Fruit fly (Drosophila melanogaster) whole organism, embryonic: Measurements from ENCODE around the gene CG13137.

ENCODE experiments used
- C15 ChIP-seq: fragments of 200-800 bp; sonication (Bioruptor generic); IDR thresholded peaks from 3 replicates; pipeline ENCODE4 v1.3.6; 2022; ENCODE audit warnings: missing biosample characterization, missing genetic modification characterization
- CG10431 ChIP-seq: fragments of 200-800 bp; sonication (Bioruptor generic); optimal IDR thresholded peaks from 3 replicates; lab custom pipeline; 2018; ENCODE audit warnings: missing biosample characterization, mild to moderate bottlenecking, missing genetic modification characterization
- CG12659 ChIP-seq: fragments of 200-800 bp; sonication (Bioruptor generic); optimal IDR thresholded peaks from 3 replicates; lab custom pipeline; 2017; ENCODE audit warnings: mild to moderate bottlenecking, missing biosample characterization, missing genetic modification reagents, missing genetic modification characterization
- CG1647 ChIP-seq: fragments of 200-800 bp; sonication (Bioruptor generic); optimal IDR thresholded peaks from 3 replicates; lab custom pipeline; 2016; ENCODE audit warnings: missing biosample characterization, missing genetic modification characterization
- CG16779 ChIP-seq: fragments of 200-800 bp; sonication (Bioruptor generic); IDR thresholded peaks from 2 replicates; pipeline ENCODE4 v1.3.6; 2022; ENCODE audit warnings: missing biosample characterization, missing genetic modification characterization
- CG16813 ChIP-seq: fragments of 200-800 bp; sonication (Bioruptor generic); IDR thresholded peaks from 3 replicates; pipeline ENCODE4 v1.3.6; 2022; ENCODE audit warnings: missing biosample characterization, missing genetic modification characterization; ENCODE audit not compliant: partially characterized antibody
- CG16815 ChIP-seq: fragments of 200-800 bp; sonication (Bioruptor generic); optimal IDR thresholded peaks from 3 replicates; lab custom pipeline; 2017; ENCODE audit warnings: missing biosample characterization, mild to moderate bottlenecking, missing genetic modification characterization
- CG17802 ChIP-seq: fragments of 200-800 bp; sonication (Bioruptor generic); optimal IDR thresholded peaks from 2 replicates; lab custom pipeline; 2018; ENCODE audit warnings: missing biosample characterization, mild to moderate bottlenecking, missing genetic modification characterization, moderate library complexity
- CG18011 ChIP-seq: fragments of 200-800 bp; sonication (Bioruptor generic); optimal IDR thresholded peaks from 2 replicates; lab custom pipeline; 2017; ENCODE audit warnings: missing biosample characterization, missing genetic modification characterization, mild to moderate bottlenecking, moderate library complexity, missing genotype
- CG2678 ChIP-seq: fragments of 200-800 bp; sonication (Bioruptor generic); optimal IDR thresholded peaks from 3 replicates; lab custom pipeline; 2019; ENCODE audit warnings: missing biosample characterization, mild to moderate bottlenecking, missing genetic modification characterization, moderate library complexity
- CG3838 ChIP-seq: fragments of 200-800 bp; sonication (Bioruptor generic); optimal IDR thresholded peaks from 3 replicates; lab custom pipeline; 2016; ENCODE audit warnings: missing biosample characterization, missing genetic modification characterization
- CG6689 ChIP-seq: fragments of 200-800 bp; sonication (Bioruptor generic); IDR thresholded peaks from 2 replicates; pipeline ENCODE4 v1.3.6; 2022; ENCODE audit warnings: missing biosample characterization, missing genetic modification characterization
- CG7271 ChIP-seq: fragments of 200-800 bp; sonication (Bioruptor generic); optimal IDR thresholded peaks from 2 replicates; lab custom pipeline; 2018; ENCODE audit warnings: missing biosample characterization, mild to moderate bottlenecking, missing genetic modification characterization, moderate library complexity
- CG8388 ChIP-seq: fragments of 200-800 bp; sonication (Bioruptor generic); optimal IDR thresholded peaks from 2 replicates; lab custom pipeline; 2019; ENCODE audit warnings: missing biosample characterization, mild to moderate bottlenecking, missing genetic modification characterization, moderate library complexity
- CG8765 ChIP-seq: fragments of 200-800 bp; sonication (Bioruptor generic); IDR thresholded peaks from 2 replicates; pipeline ENCODE4 v1.3.6; 2022; ENCODE audit warnings: missing biosample characterization, missing genetic modification characterization
- CTCF ChIP-seq: fragments of 200-800 bp; sonication (Bioruptor generic); optimal IDR thresholded peaks from 2 replicates; lab custom pipeline; 2017; ENCODE audit warnings: missing biosample characterization, mild to moderate bottlenecking, missing genetic modification characterization, moderate library complexity
- CrebB ChIP-seq: fragments of 200-800 bp; sonication (Bioruptor generic); optimal IDR thresholded peaks from 3 replicates; lab custom pipeline; 2018; ENCODE audit warnings: missing biosample characterization, mild to moderate bottlenecking, missing genetic modification characterization
- Doc2 ChIP-seq: fragments of 200-800 bp; sonication (Bioruptor generic); IDR thresholded peaks from 2 replicates; pipeline ENCODE4 v1.3.6; 2022; ENCODE audit warnings: missing biosample characterization, missing genetic modification characterization
- E2f2 ChIP-seq: fragments of 200-800 bp; sonication (Bioruptor generic); IDR thresholded peaks from 2 replicates; pipeline ENCODE4 v1.3.6; 2022; ENCODE audit warnings: missing biosample characterization, missing genetic modification characterization
- Ets65A ChIP-seq: fragments of 200-800 bp; sonication (Bioruptor generic); peaks from one replicate; lab custom pipeline; 2016; ENCODE audit warnings: missing biosample characterization, missing genetic modification characterization
- Ets97D ChIP-seq: fragments of 200-800 bp; sonication (Bioruptor generic); optimal IDR thresholded peaks from 3 replicates; lab custom pipeline; 2016; ENCODE audit warnings: missing biosample characterization, missing genetic modification characterization
- Gug ChIP-seq: fragments of 200-800 bp; sonication (Bioruptor generic); IDR thresholded peaks from 4 replicates; pipeline ENCODE4 v1.3.6; 2022; ENCODE audit warnings: missing biosample characterization, missing genetic modification characterization
- Hmr ChIP-seq: fragments of 200-800 bp; sonication (Bioruptor generic); optimal IDR thresholded peaks from 3 replicates; lab custom pipeline; 2017; ENCODE audit warnings: mild to moderate bottlenecking, missing biosample characterization, missing genetic modification reagents, missing genetic modification characterization
- Hmx ChIP-seq: fragments of 200-800 bp; sonication (Bioruptor generic); optimal IDR thresholded peaks from 2 replicates; lab custom pipeline; 2016; ENCODE audit warnings: missing biosample characterization, missing genetic modification characterization
- Pdp1 ChIP-seq, 2 experiments: fragments of 200-800 bp; sonication (Bioruptor generic); optimal IDR thresholded peaks; 3 replicates each; lab custom pipeline; 2016; ENCODE audit warnings: missing biosample characterization in 2 of 2, missing genetic modification characterization in 2 of 2, mild to moderate bottlenecking in 1 of 2, moderate library complexity in 1 of 2
- amos ChIP-seq: fragments of 200-800 bp; sonication (Bioruptor generic); IDR thresholded peaks from 2 replicates; pipeline ENCODE4 v1.3.6; 2022; ENCODE audit warnings: missing biosample characterization, missing genetic modification characterization; ENCODE audit not compliant: partially characterized antibody
- ash1 ChIP-seq: fragments of 200-800 bp; sonication (Bioruptor generic); optimal IDR thresholded peaks from 2 replicates; lab custom pipeline; 2018; ENCODE audit warnings: missing biosample characterization, mild to moderate bottlenecking, missing genetic modification characterization
- cas ChIP-seq: fragments of 200-800 bp; sonication (Bioruptor generic); IDR thresholded peaks from 2 replicates; pipeline ENCODE4 v1.3.6; 2022; ENCODE audit warnings: missing biosample characterization, missing genetic modification characterization
- chif ChIP-seq, 2 experiments: fragments of 200-800 bp; sonication (Bioruptor generic); optimal IDR thresholded peaks; 3 replicates each; lab custom pipeline; 2016; ENCODE audit warnings: missing biosample characterization in 2 of 2, missing genetic modification characterization in 2 of 2
- cwo ChIP-seq: fragments of 200-800 bp; sonication (Bioruptor generic); optimal IDR thresholded peaks from 3 replicates; lab custom pipeline; 2017; ENCODE audit warnings: missing biosample characterization, missing genetic modification characterization, mild to moderate bottlenecking, moderate library complexity, missing genetic modification reagents
- emc ChIP-seq: fragments of 200-800 bp; sonication (Bioruptor generic); optimal IDR thresholded peaks from 2 replicates; lab custom pipeline; 2016; ENCODE audit warnings: missing biosample characterization, missing genetic modification characterization
- exex ChIP-seq: fragments of 200-800 bp; sonication (Bioruptor generic); optimal IDR thresholded peaks from 4 replicates; lab custom pipeline; 2018; ENCODE audit warnings: missing biosample characterization, mild to moderate bottlenecking, missing genetic modification characterization, moderate library complexity
- gcm ChIP-seq: fragments of 200-800 bp; sonication (Bioruptor generic); optimal IDR thresholded peaks from 2 replicates; lab custom pipeline; 2019; ENCODE audit warnings: missing biosample characterization, mild to moderate bottlenecking, missing genetic modification characterization, moderate library complexity
- grn ChIP-seq: fragments of 200-800 bp; sonication (Bioruptor generic); optimal IDR thresholded peaks from 3 replicates; lab custom pipeline; 2017; ENCODE audit warnings: missing biosample characterization, missing genetic modification characterization
- gt ChIP-seq: fragments of 200-800 bp; sonication (Bioruptor generic); IDR thresholded peaks from 2 replicates; pipeline ENCODE4 v1.3.6; 2022; ENCODE audit warnings: missing biosample characterization, missing genetic modification characterization
- hbn ChIP-seq: fragments of 200-800 bp; sonication (Bioruptor generic); IDR thresholded peaks from 2 replicates; pipeline ENCODE4 v1.3.6; 2022; ENCODE audit warnings: missing biosample characterization, missing genetic modification characterization; ENCODE audit not compliant: partially characterized antibody
- hkb ChIP-seq, 2 experiments: fragments of 200-800 bp in 1 of 2; fragments of >200 bp in 1 of 2; sonication (Bioruptor generic) in 1 of 2; IDR thresholded peaks in 1 of 2; optimal IDR thresholded peaks in 1 of 2; 2 replicates each; pipeline versions ENCODE4 v1.3.6 to Lab custom; 2017 to 2022; ENCODE audit warnings: missing biosample characterization in 1 of 2, missing genetic modification characterization in 1 of 2
- jing ChIP-seq: fragments of 200-800 bp; sonication (Bioruptor generic); optimal IDR thresholded peaks from 2 replicates; lab custom pipeline; 2018; ENCODE audit warnings: missing biosample characterization, mild to moderate bottlenecking, missing genetic modification characterization
- mirr ChIP-seq: fragments of 200-800 bp; sonication (Bioruptor generic); optimal IDR thresholded peaks from 3 replicates; lab custom pipeline; 2018; ENCODE audit warnings: missing biosample characterization, mild to moderate bottlenecking, missing genetic modification characterization
- mld ChIP-seq: fragments of 200-800 bp; sonication (Bioruptor generic); IDR thresholded peaks from 3 replicates; pipeline ENCODE4 v1.3.6; 2022; ENCODE audit warnings: missing biosample characterization, missing genetic modification characterization; ENCODE audit not compliant: partially characterized antibody
- odd ChIP-seq: fragments of 200-800 bp; sonication (Bioruptor generic); optimal IDR thresholded peaks from 2 replicates; lab custom pipeline; 2017; ENCODE audit warnings: missing biosample characterization, mild to moderate bottlenecking, missing genetic modification characterization
- onecut ChIP-seq: fragments of 200-800 bp; sonication (Bioruptor generic); IDR thresholded peaks from 2 replicates; pipeline ENCODE4 v1.3.6; 2022; ENCODE audit warnings: missing biosample characterization, missing genetic modification characterization
- row ChIP-seq: fragments of 200-800 bp; sonication (Bioruptor generic); IDR thresholded peaks from 3 replicates; pipeline ENCODE4 v1.3.6; 2022; ENCODE audit warnings: missing biosample characterization, missing genetic modification characterization
- schlank ChIP-seq: fragments of 200-800 bp; sonication (Bioruptor generic); optimal IDR thresholded peaks from 2 replicates; lab custom pipeline; 2018; ENCODE audit warnings: missing biosample characterization, mild to moderate bottlenecking, missing genetic modification characterization
- slp2 ChIP-seq: fragments of 200-800 bp; sonication (Bioruptor generic); optimal IDR thresholded peaks from 2 replicates; lab custom pipeline; 2016; ENCODE audit warnings: missing biosample characterization, missing genetic modification characterization
- so ChIP-seq: fragments of 200-800 bp; sonication (Bioruptor generic); IDR thresholded peaks from 3 replicates; pipeline ENCODE4 v1.3.6; 2022; ENCODE audit warnings: missing biosample characterization, missing genetic modification characterization
- sqz ChIP-seq: fragments of 200-800 bp; sonication (Bioruptor generic); optimal IDR thresholded peaks from 3 replicates; lab custom pipeline; 2018; ENCODE audit warnings: missing biosample characterization, mild to moderate bottlenecking, missing genetic modification characterization
- vnd ChIP-seq: fragments of 200-800 bp; sonication (Bioruptor generic); IDR thresholded peaks from 3 replicates; pipeline ENCODE4 v1.3.6; 2022; ENCODE audit warnings: missing biosample characterization, missing genetic modification characterization; ENCODE audit not compliant: partially characterized antibody
- wor ChIP-seq: fragments of 200-800 bp; sonication (Bioruptor generic); IDR thresholded peaks from 2 replicates; pipeline ENCODE4 v1.3.6; 2022; ENCODE audit warnings: missing biosample characterization, missing genetic modification characterization
- zfh2 ChIP-seq: fragments of 200-800 bp; sonication (Bioruptor generic); optimal IDR thresholded peaks from 2 replicates; lab custom pipeline; 2016; ENCODE audit warnings: missing biosample characterization, missing genetic modification characterization

The CG13137 gene

DNA sequence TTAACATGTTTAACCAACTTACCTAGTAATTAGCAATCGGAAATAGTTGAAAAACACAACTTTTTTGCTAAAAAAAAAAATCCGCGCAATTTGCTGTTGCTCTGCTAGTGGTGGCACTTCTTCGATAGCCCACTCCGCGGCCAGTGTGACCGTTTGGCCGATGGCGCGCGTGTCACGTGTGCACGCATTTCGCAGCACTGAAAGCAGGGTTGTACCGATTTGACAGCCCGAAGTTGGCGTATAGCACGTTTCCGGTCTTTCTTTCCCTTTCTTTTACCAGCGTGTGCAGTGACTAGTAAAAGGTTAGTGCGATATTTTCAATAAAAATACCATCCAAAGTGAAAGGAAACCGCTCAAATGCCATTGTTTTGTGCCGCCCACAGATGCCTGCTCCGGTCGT lies 28.3 kb downstream of the CG13137 start, which contains the start of the genes Ripalpha and RpL7 (continued):
- TF ChIP-seq chif (GFP tag; optimal IDR thresholded peaks at IDR 0.05; lab: Kevin White, UChicago) = peak; percentile 96 to 99
- peak; percentile 97 for TF ChIP-seq CG16779 (GFP tag; lab: Robert Waterston, UW)
- TF ChIP-seq cas = peak; percentile 93
- TF ChIP-seq Ets65A (GFP tag; lab: Kevin White, UChicago) = peak; percentile 100
- peak; percentile 96 for TF ChIP-seq sqz (GFP tag; lab: Kevin White, UChicago)
- TF ChIP-seq mld (GFP tag; lab: Robert Waterston, UW) = peak; percentile 74; the same call in 2 of the 3 replicates
- peak; percentile 98 for TF ChIP-seq slp2 (GFP tag; lab: Kevin White, UChicago)
- TF ChIP-seq amos (GFP tag; lab: Robert Waterston, UW) = peak; percentile 98
- TF ChIP-seq jing (GFP tag; lab: Kevin White, UChicago) = peak; percentile 88
- peak; percentile 77 for TF ChIP-seq CTCF
- peak; percentile 78 for TF ChIP-seq exex (tag; lab: Kevin White, UChicago)
- TF ChIP-seq CG8388 = peak; percentile 92
- TF ChIP-seq CG10431 (GFP tag; lab: Kevin White, UChicago) = peak; percentile 97
- peak; percentile 81 for TF ChIP-seq hbn
- peak; percentile 95 for TF ChIP-seq C15 (GFP tag; lab: Robert Waterston, UW)
- TF ChIP-seq row (GFP tag; lab: Robert Waterston, UW) = peak; percentile 83
- peak; percentile 88 for TF ChIP-seq vnd
- peak; percentile 90 for TF ChIP-seq CG2678
- TF ChIP-seq Ets97D (GFP tag; lab: Kevin White, UChicago) = peak; percentile 100
- TF ChIP-seq so (GFP tag; lab: Robert Waterston, UW) = peak; percentile 97
- peak; percentile 88 for TF ChIP-seq CG6689 (GFP tag; lab: Robert Waterston, UW)
- peak; percentile 50 for TF ChIP-seq hkb (optimal IDR thresholded peaks at IDR 0.05; lab: Kevin White, UChicago)
- peak; percentile 95 for TF ChIP-seq hkb (GFP tag; IDR thresholded peaks at IDR 0.05; lab: Robert Waterston, UW)
- peak; percentile 54 for TF ChIP-seq Hmx (GFP tag; lab: Kevin White, UChicago)
- TF ChIP-seq odd (GFP tag; lab: Kevin White, UChicago) = peak; percentile 98
- peak; percentile 89 for TF ChIP-seq E2f2 (GFP tag; lab: Robert Waterston, UW)
- TF ChIP-seq CrebB (tag; lab: Kevin White, UChicago) = peak; percentile 98
- peak; percentile 96 to 97 for TF ChIP-seq Pdp1 (GFP tag; optimal IDR thresholded peaks at IDR 0.05; lab: Kevin White, UChicago)
- TF ChIP-seq grn = peak; percentile 96
- peak; percentile 98 for TF ChIP-seq CG7271 (tag; lab: Kevin White, UChicago)
- peak; percentile 98 for TF ChIP-seq emc (GFP tag; lab: Kevin White, UChicago)
- no peak for TF ChIP-seq Doc2 (GFP tag; lab: Robert Waterston, UW)
- TF ChIP-seq CG3838 (GFP tag; lab: Kevin White, UChicago) = peak; percentile 94
- TF ChIP-seq CG1647 (GFP tag; lab: Kevin White, UChicago) = peak; percentile 98
- peak; percentile 99 for TF ChIP-seq mirr
- TF ChIP-seq gt (GFP tag; lab: Robert Waterston, UW) = peak; percentile 87
- peak; percentile 77 for TF ChIP-seq wor
- peak; percentile 91 for TF ChIP-seq CG17802 (tag; lab: Kevin White, UChicago)
- TF ChIP-seq Hmr = peak; percentile 100
- TF ChIP-seq CG12659 (GFP tag; lab: Kevin White, UChicago) = peak; percentile 100
- peak; percentile 92 for TF ChIP-seq CG18011
- TF ChIP-seq schlank (tag; lab: Kevin White, UChicago) = peak; percentile 99
- peak; percentile 94 for TF ChIP-seq CG16813 (GFP tag; lab: Robert Waterston, UW)
- peak; percentile 96 for TF ChIP-seq onecut (GFP tag; lab: Robert Waterston, UW)
- peak; percentile 100 for TF ChIP-seq ash1 (GFP tag; lab: Kevin White, UChicago)
- TF ChIP-seq CG8765 (GFP tag; lab: Robert Waterston, UW) = peak; percentile 88
- peak; percentile 88; the same call in 3 of the 4 replicates for TF ChIP-seq Gug (GFP tag; lab: Robert Waterston, UW)
- peak; percentile 98 for TF ChIP-seq zfh2 (GFP tag; lab: Kevin White, UChicago)
- TF ChIP-seq cwo (GFP tag; lab: Kevin White, UChicago) = peak; percentile 93
- peak; percentile 95 for TF ChIP-seq CG16815 (GFP tag; lab: Kevin White, UChicago)
- TF ChIP-seq gcm (GFP tag; lab: Kevin White, UChicago) = peak; percentile 92
